Fruit fly (Drosophila melanogaster): ENCODE results near the gene BoYb.

- TF ChIP-seq Blimp-1 (GFP tag; optimal IDR thresholded peaks at IDR 0.05) (no peak), Eip78C (GFP tag) (no peak), fkh (GFP tag; optimal IDR thresholded peaks at IDR 0.05) (no peak), Ets21C (GFP tag; optimal IDR thresholded peaks at IDR 0.05) (no peak), CG6792 (GFP tag; optimal IDR thresholded peaks at IDR 0.05) (no peak), acj6 (GFP tag; optimal IDR thresholded peaks at IDR 0.05) (no peak), cyc (GFP tag; optimal IDR thresholded peaks at IDR 0.05) (no peak), fd85E (GFP tag; optimal IDR thresholded peaks at IDR 0.05) (no peak), eg (GFP tag; IDR thresholded peaks at IDR 0.05) (no peak), CG4318 (GFP tag; optimal IDR thresholded peaks at IDR 0.05) (no peak), CG34406 (GFP tag; optimal IDR thresholded peaks at IDR 0.05) (no peak), Lpt (GFP tag; optimal IDR thresholded peaks at IDR 0.05) (no peak), OdsH (GFP tag; optimal IDR thresholded peaks at IDR 0.05) (no peak)
These were observed 31.3 kb upstream of the BoYb start for dm6 chr3L:22870378-22870777.
